Worm (Caenorhabditis elegans) whole organism, L1 larva: ENCODE measurements around the gene ttr-48.

Experiments used
- efl-1 ChIP-seq, 4 experiments: fragments of 150-350 bp; optimal IDR thresholded peaks in 3 of 4; peaks in 1 of 4; 1 replicate in 1 of 4; 2 replicates in 3 of 4; lab custom pipeline; 2014; ENCODE audit warnings: missing biosample characterization in 2 of 4, missing genetic modification characterization in 2 of 4, missing genetic modification reagents in 2 of 4
- fkh-10 ChIP-seq: sonication (generic microtip); optimal IDR thresholded peaks from 2 replicates; lab custom pipeline; 2017; ENCODE audit warnings: missing biosample characterization, missing genetic modification reagents, missing genetic modification characterization
- grh-1 ChIP-seq: fragments of 200-800 bp; sonication (Bioruptor generic); IDR thresholded peaks from 2 replicates; pipeline ENCODE4 v1.3.6; 2022; ENCODE audit warnings: missing genetic modification reagents, missing genetic modification characterization, missing compliant biosample characterization
- lir-3 ChIP-seq: sonication (generic microtip); optimal IDR thresholded peaks from 2 replicates; lab custom pipeline; 2016; ENCODE audit warnings: mild to moderate bottlenecking, missing genetic modification characterization, moderate library complexity, missing compliant biosample characterization; ENCODE audit not compliant: poor library complexity
- lsy-2 ChIP-seq, 2 experiments: fragments of 150-350 bp; optimal IDR thresholded peaks; 2 replicates each; lab custom pipeline; 2014; ENCODE audit warnings: missing biosample characterization in 2 of 2, missing genetic modification characterization in 2 of 2
- mep-1 ChIP-seq: fragments of 150-350 bp; optimal IDR thresholded peaks from 2 replicates; lab custom pipeline; 2014; ENCODE audit warnings: missing biosample characterization, missing genetic modification characterization
- nhr-28 ChIP-seq: fragments of 150-350 bp; optimal IDR thresholded peaks from 2 replicates; lab custom pipeline; 2014; ENCODE audit warnings: missing biosample characterization, missing genetic modification characterization
- nhr-71 ChIP-seq: sonication (generic microtip); optimal IDR thresholded peaks from 2 replicates; lab custom pipeline; 2016; ENCODE audit warnings: mild to moderate bottlenecking, missing genetic modification characterization, moderate library complexity, missing compliant biosample characterization
- nhr-76 ChIP-seq: sonication (generic microtip); optimal IDR thresholded peaks from 2 replicates; lab custom pipeline; 2017; ENCODE audit warnings: missing biosample characterization, missing genetic modification characterization
- skn-1 ChIP-seq: fragments of 150-350 bp; optimal IDR thresholded peaks from 2 replicates; lab custom pipeline; 2014; ENCODE audit warnings: missing biosample characterization, missing genetic modification characterization
- sox-4 ChIP-seq: sonication (generic microtip); optimal IDR thresholded peaks from 2 replicates; lab custom pipeline; 2016; ENCODE audit warnings: missing genetic modification characterization, missing compliant biosample characterization

DNA sequence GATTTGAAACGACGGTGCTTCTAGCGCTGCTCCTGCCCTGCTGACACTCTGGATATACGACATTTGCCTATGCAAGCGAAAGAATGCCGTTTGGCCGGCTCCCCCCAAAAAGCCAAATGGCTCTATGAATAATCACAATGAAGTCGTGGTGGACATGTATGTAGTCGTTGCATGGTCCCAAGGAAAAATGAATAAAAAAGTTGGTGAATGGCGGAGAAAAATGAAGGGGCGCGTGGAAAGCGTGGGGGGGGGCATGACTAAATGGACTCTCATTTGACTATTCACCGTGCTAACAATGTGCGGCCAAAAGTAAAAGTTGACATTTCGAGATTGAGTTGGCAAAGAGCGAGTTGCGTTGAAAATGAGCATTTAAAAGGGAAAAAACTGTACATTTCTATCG is 17.2 kb upstream of the ttr-48 start:
- TF ChIP-seq sox-4 (tag; lab: Kevin White, UChicago) (no peak), lsy-2 (tag; optimal IDR thresholded peaks at IDR 0.05; lab: Kevin White, UChicago) (no peak), skn-1 (tag; lab: Kevin White, UChicago) (no peak), nhr-28 (tag; lab: Kevin White, UChicago) (no peak), nhr-71 (tag; lab: Kevin White, UChicago) (no peak), lir-3 (no peak), grh-1 (GFP tag; lab: Robert Waterston, UW) (no peak), nhr-76 (tag; lab: Kevin White, UChicago) (no peak), efl-1 (optimal IDR thresholded peaks at IDR 0.05; lab: Kevin White, UChicago) (no peak), efl-1 (GFP tag; optimal IDR thresholded peaks at IDR 0.05 in 1 of 2; lab: Kevin White, UChicago) (no peak), fkh-10 (GFP tag; lab: Kevin White, UChicago) (no peak), mep-1 (tag; lab: Kevin White, UChicago) (no peak)
